Worm (Caenorhabditis elegans) whole organism, L4 larva: Measurements from ENCODE around the gene rskd-1.
A peak's percentile ranks its signal among the peaks of the same experiment; 100 is the strongest.

Experiments used
- D1046.2 ChIP-seq: fragments of 200-800 bp; sonication (Bioruptor generic); IDR thresholded peaks from 2 replicates; pipeline ENCODE4 v1.3.6; 2022; ENCODE audit warnings: missing genetic modification characterization, missing compliant biosample characterization
- F26F4.8 ChIP-seq: fragments of 200-800 bp; sonication (Bioruptor generic); conservative IDR thresholded peaks from 2 replicates; pipeline ENCODE4 v1.3.6; 2022; ENCODE audit warnings: missing genetic modification characterization, missing compliant biosample characterization
- F37D6.2 ChIP-seq: sonication (generic microtip); optimal IDR thresholded peaks from 2 replicates; lab custom pipeline; 2016; ENCODE audit warnings: mild to moderate bottlenecking, missing genetic modification characterization, missing compliant biosample characterization
- F44E2.7 ChIP-seq: fragments of 200-800 bp; sonication (Bioruptor generic); IDR thresholded peaks from 2 replicates; pipeline ENCODE4 v2.1.2; 2022; ENCODE audit warnings: missing genetic modification characterization, missing compliant biosample characterization
- Y48G9A.11 ChIP-seq: fragments of 200-800 bp; sonication (Bioruptor generic); IDR thresholded peaks from 2 replicates; pipeline ENCODE4 v1.3.6; 2022; ENCODE audit warnings: missing genetic modification reagents, missing genetic modification characterization, missing compliant biosample characterization
- Y75B8A.6 ChIP-seq: fragments of 200-800 bp; sonication (Bioruptor generic); IDR thresholded peaks from 2 replicates; pipeline ENCODE4 v1.3.6; 2022; ENCODE audit warnings: missing genetic modification reagents, missing genetic modification characterization, missing compliant biosample characterization
- aha-1 ChIP-seq: fragments of 150-350 bp; peaks from one replicate; lab custom pipeline; 2014; ENCODE audit warnings: missing biosample characterization, missing genetic modification characterization
- ama-1 ChIP-seq: fragments of 150-350 bp; optimal IDR thresholded peaks from 2 replicates; lab custom pipeline; 2014; ENCODE audit warnings: inconsistent platforms, mixed read lengths
- arid-1 ChIP-seq: fragments of 200-800 bp; sonication (Bioruptor generic); conservative IDR thresholded peaks from 2 replicates; pipeline ENCODE4 v1.3.6; 2022; ENCODE audit warnings: missing genetic modification reagents, missing genetic modification characterization, missing compliant biosample characterization
- ceh-32 ChIP-seq: sonication (generic microtip); optimal IDR thresholded peaks from 2 replicates; lab custom pipeline; 2016; ENCODE audit warnings: mild to moderate bottlenecking, missing genetic modification characterization, missing compliant biosample characterization; ENCODE audit not compliant: poor library complexity
- ces-1 ChIP-seq: fragments of 150-350 bp; sonication (generic microtip); optimal IDR thresholded peaks from 4 replicates; lab custom pipeline; 2014; ENCODE audit warnings: missing biosample characterization, missing genetic modification reagents, missing genetic modification characterization
- daf-19 ChIP-seq: fragments of 200-800 bp; sonication (Bioruptor generic); conservative IDR thresholded peaks from 2 replicates; pipeline ENCODE4 v1.3.6; 2022; ENCODE audit warnings: missing genetic modification characterization, missing compliant biosample characterization
- daf-8 ChIP-seq: fragments of 200-800 bp; sonication (Bioruptor generic); IDR thresholded peaks from 2 replicates; pipeline ENCODE4 v1.3.6; 2022; ENCODE audit warnings: missing genetic modification characterization, missing compliant biosample characterization
- dmd-6 ChIP-seq: fragments of 200-800 bp; sonication (Bioruptor generic); IDR thresholded peaks from 2 replicates; pipeline ENCODE4 v1.3.6; 2022; ENCODE audit warnings: missing genetic modification reagents, missing genetic modification characterization, missing compliant biosample characterization
- dmd-9 ChIP-seq: fragments of 200-800 bp; sonication (Bioruptor generic); IDR thresholded peaks from 2 replicates; pipeline ENCODE4 v1.3.6; 2022; ENCODE audit warnings: missing genetic modification reagents, missing genetic modification characterization, missing compliant biosample characterization
- dve-1 ChIP-seq: sonication (generic microtip); optimal IDR thresholded peaks from 2 replicates; lab custom pipeline; 2017; ENCODE audit warnings: antibody characterized with exemption, mild to moderate bottlenecking, missing genetic modification characterization, missing compliant biosample characterization; ENCODE audit not compliant: insufficient read depth
- egl-27 ChIP-seq: sonication (generic microtip); optimal IDR thresholded peaks from 3 replicates; lab custom pipeline; 2017; ENCODE audit warnings: missing biosample characterization, missing genetic modification reagents, missing genetic modification characterization
- fkh-10 ChIP-seq: fragments of 150-350 bp; optimal IDR thresholded peaks from 2 replicates; lab custom pipeline; 2014; ENCODE audit warnings: missing biosample characterization, missing genetic modification reagents, missing genetic modification characterization
- gei-8 ChIP-seq: fragments of 200-800 bp; sonication (Bioruptor generic); optimal IDR thresholded peaks from 2 replicates; lab custom pipeline; 2018; ENCODE audit warnings: mild to moderate bottlenecking, missing genetic modification characterization, missing compliant biosample characterization
- hlh-11 ChIP-seq: fragments of 200-800 bp; sonication (Bioruptor generic); optimal IDR thresholded peaks from 2 replicates; lab custom pipeline; 2018; ENCODE audit warnings: mild to moderate bottlenecking, missing genetic modification characterization, missing compliant biosample characterization
- hlh-30 ChIP-seq: sonication (generic microtip); optimal IDR thresholded peaks from 2 replicates; lab custom pipeline; 2017; ENCODE audit warnings: antibody characterized with exemption, mild to moderate bottlenecking, missing genetic modification characterization, missing compliant biosample characterization; ENCODE audit not compliant: insufficient read depth
- lim-7 ChIP-seq: fragments of 200-800 bp; sonication (Bioruptor generic); IDR thresholded peaks from 2 replicates; pipeline ENCODE4 v1.3.6; 2022; ENCODE audit warnings: missing genetic modification characterization, missing compliant biosample characterization
- lin-1 ChIP-seq: fragments of 200-800 bp; sonication (Bioruptor generic); IDR thresholded peaks from 2 replicates; pipeline ENCODE4 v1.3.6; 2022; ENCODE audit warnings: missing genetic modification reagents, missing genetic modification characterization, missing compliant biosample characterization
- lin-15B ChIP-seq: fragments of 150-350 bp; sonication (generic microtip); optimal IDR thresholded peaks from 3 replicates; lab custom pipeline; 2014; ENCODE audit warnings: missing biosample characterization, missing genetic modification characterization
- lin-39 ChIP-seq: fragments of 150-350 bp; optimal IDR thresholded peaks from 2 replicates; lab custom pipeline; 2014; ENCODE audit warnings: missing biosample characterization, missing genetic modification reagents, missing genetic modification characterization
- madf-5 ChIP-seq, 2 experiments: fragments of 200-800 bp; sonication (Bioruptor generic); IDR thresholded peaks; 2 replicates each; pipeline ENCODE4 v1.3.6; 2022; ENCODE audit warnings: missing compliant biosample characterization in 2 of 2, missing genetic modification characterization in 2 of 2
- mdl-1 ChIP-seq, 2 experiments: fragments of 150-350 bp in 1 of 2; sonication (generic microtip) in 1 of 2; optimal IDR thresholded peaks; 2 replicates each; lab custom pipeline; 2014 to 2017; ENCODE audit warnings: missing biosample characterization in 2 of 2, missing genetic modification characterization in 2 of 2
- mdt-29 ChIP-seq: fragments of 200-800 bp; sonication (Bioruptor generic); IDR thresholded peaks from 2 replicates; pipeline ENCODE4 v1.3.6; 2022; ENCODE audit warnings: missing genetic modification reagents, missing genetic modification characterization, missing compliant biosample characterization
- mep-1 ChIP-seq: fragments of 150-350 bp; sonication (generic microtip); optimal IDR thresholded peaks from 3 replicates; lab custom pipeline; 2014; ENCODE audit warnings: missing biosample characterization, missing genetic modification characterization
- mes-2 ChIP-seq: sonication (generic microtip); optimal IDR thresholded peaks from 2 replicates; lab custom pipeline; 2016; ENCODE audit warnings: missing genotype, mild to moderate bottlenecking, missing genetic modification characterization, missing compliant biosample characterization; ENCODE audit not compliant: poor library complexity, severe bottlenecking
- nhr-102 ChIP-seq: sonication (generic microtip); optimal IDR thresholded peaks from 2 replicates; lab custom pipeline; 2016; ENCODE audit warnings: mild to moderate bottlenecking, missing genetic modification characterization, moderate library complexity, missing compliant biosample characterization
- nhr-11 ChIP-seq: fragments of 150-350 bp; optimal IDR thresholded peaks from 2 replicates; lab custom pipeline; 2014; ENCODE audit warnings: missing biosample characterization, missing genetic modification characterization
- nhr-111 ChIP-seq: fragments of 200-800 bp; sonication (Bioruptor generic); optimal IDR thresholded peaks from 2 replicates; lab custom pipeline; 2018; ENCODE audit warnings: mild to moderate bottlenecking, missing genetic modification characterization, missing compliant biosample characterization
- nhr-28 ChIP-seq: fragments of 150-350 bp; optimal IDR thresholded peaks from 2 replicates; lab custom pipeline; 2014; ENCODE audit warnings: missing biosample characterization, missing genetic modification characterization
- nhr-41 ChIP-seq: fragments of 200-800 bp; sonication (Bioruptor generic); IDR thresholded peaks from 2 replicates; pipeline ENCODE4 v1.3.6; 2022; ENCODE audit warnings: missing genetic modification reagents, missing genetic modification characterization, missing compliant biosample characterization
- nhr-42 ChIP-seq: fragments of 200-800 bp; sonication (Bioruptor generic); IDR thresholded peaks from 2 replicates; pipeline ENCODE4 v1.3.6; 2022; ENCODE audit warnings: missing genetic modification characterization, missing compliant biosample characterization
- pha-4 ChIP-seq, 2 experiments: fragments of 150-350 bp in 1 of 2; fragments of 200-800 bp in 1 of 2; sonication (Bioruptor generic) in 1 of 2; IDR thresholded peaks in 1 of 2; optimal IDR thresholded peaks in 1 of 2; 2 replicates each; pipeline versions ENCODE4 v1.3.6 to Lab custom; 2014 to 2022; ENCODE audit warnings: missing genetic modification characterization in 2 of 2, missing genetic modification reagents in 2 of 2, missing biosample characterization in 1 of 2, missing compliant biosample characterization in 1 of 2
- pqm-1 ChIP-seq: sonication (generic microtip); optimal IDR thresholded peaks from 2 replicates; lab custom pipeline; 2017; ENCODE audit warnings: missing biosample characterization, missing genetic modification characterization
- saeg-2 ChIP-seq: fragments of 200-800 bp; sonication (Bioruptor generic); IDR thresholded peaks from 2 replicates; pipeline ENCODE4 v1.3.6; 2022; ENCODE audit warnings: missing genetic modification reagents, missing genetic modification characterization, missing compliant biosample characterization
- snpc-1.2 ChIP-seq: fragments of 200-800 bp; sonication (Bioruptor generic); IDR thresholded peaks from 2 replicates; pipeline ENCODE4 v1.3.6; 2022; ENCODE audit warnings: missing genetic modification reagents, missing genetic modification characterization, missing compliant biosample characterization
- spr-1 ChIP-seq: sonication (generic microtip); optimal IDR thresholded peaks from 2 replicates; lab custom pipeline; 2016; ENCODE audit warnings: mild to moderate bottlenecking, missing genetic modification characterization, missing compliant biosample characterization
- unc-130 ChIP-seq: sonication (generic microtip); optimal IDR thresholded peaks from 2 replicates; lab custom pipeline; 2016; ENCODE audit warnings: missing genetic modification reagents, missing genetic modification characterization, missing compliant biosample characterization
- unc-39 ChIP-seq: sonication (generic microtip); optimal IDR thresholded peaks from 2 replicates; lab custom pipeline; 2017; ENCODE audit warnings: missing biosample characterization, missing genetic modification characterization
- unc-62 ChIP-seq, 3 experiments: fragments of 150-350 bp in 1 of 3; sonication (generic microtip); optimal IDR thresholded peaks in 2 of 3; peaks in 1 of 3; 1 replicate in 1 of 3; 2 replicates in 2 of 3; lab custom pipeline; 2014 to 2017; ENCODE audit warnings: missing biosample characterization in 3 of 3, missing genetic modification characterization in 3 of 3, missing genetic modification reagents in 3 of 3, missing genotype in 1 of 3
- vab-7 ChIP-seq: fragments of 200-800 bp; sonication (Bioruptor generic); IDR thresholded peaks from 2 replicates; pipeline ENCODE4 v1.3.6; 2022; ENCODE audit warnings: missing genetic modification reagents, missing genetic modification characterization, missing compliant biosample characterization
- zfp-3 ChIP-seq: fragments of 200-800 bp; sonication (Bioruptor generic); conservative IDR thresholded peaks from 2 replicates; pipeline ENCODE4 v1.3.6; 2022; ENCODE audit warnings: missing genetic modification reagents, missing genetic modification characterization, missing compliant biosample characterization
- zip-11 ChIP-seq: fragments of 200-800 bp; sonication (Bioruptor generic); IDR thresholded peaks from 2 replicates; pipeline ENCODE4 v1.3.6; 2022; ENCODE audit warnings: missing genetic modification characterization, missing compliant biosample characterization
- zip-2 ChIP-seq: fragments of 150-350 bp; optimal IDR thresholded peaks from 2 replicates; lab custom pipeline; 2014; ENCODE audit warnings: missing biosample characterization, missing genetic modification characterization

The rskd-1 gene

ce11 chrV:12300166-12300565 lies 11.8 kb upstream of the rskd-1 start (continued):
- TF ChIP-seq nhr-111 (GFP tag; lab: Kevin White, UChicago) (no peak), pha-4 (GFP tag; IDR thresholded peaks at IDR 0.05; lab: Robert Waterston, UW) (no peak), pha-4 (tag; optimal IDR thresholded peaks at IDR 0.05; lab: Kevin White, UChicago) (peak; percentile 55), dmd-9 (GFP tag; lab: Robert Waterston, UW) (no peak), F26F4.8 (GFP tag; lab: Robert Waterston, UW) (no peak), mep-1 (tag; lab: Kevin White, UChicago) (peak; percentile 80), F37D6.2 (tag; lab: Kevin White, UChicago) (no peak), saeg-2 (GFP tag; lab: Robert Waterston, UW) (no peak), daf-8 (GFP tag; lab: Robert Waterston, UW) (no peak), unc-130 (GFP tag; lab: Kevin White, UChicago) (no peak), fkh-10 (no peak), mdl-1 (tag; optimal IDR thresholded peaks at IDR 0.05; lab: Kevin White, UChicago) (peak in 1 of 2 experiments; percentile 84), zfp-3 (GFP tag; lab: Robert Waterston, UW) (no peak), Y75B8A.6 (GFP tag; lab: Robert Waterston, UW) (no peak), egl-27 (tag; lab: Kevin White, UChicago) (no peak), ama-1 (lab: Kevin White, UChicago) (no peak), zip-2 (tag; lab: Kevin White, UChicago) (no peak), dve-1 (tag; lab: Kevin White, UChicago) (peak; percentile 87), zip-11 (GFP tag; lab: Robert Waterston, UW) (no peak), nhr-42 (GFP tag; lab: Robert Waterston, UW) (no peak), F44E2.7 (GFP tag; lab: Robert Waterston, UW) (no peak), hlh-30 (tag; lab: Kevin White, UChicago) (peak; percentile 94), nhr-41 (GFP tag; lab: Robert Waterston, UW) (no peak), Y48G9A.11 (GFP tag; lab: Robert Waterston, UW) (no peak), mdt-29 (no peak), ces-1 (no peak), gei-8 (GFP tag; lab: Kevin White, UChicago) (no peak), madf-5 (GFP tag; IDR thresholded peaks at IDR 0.05; lab: Robert Waterston, UW) (no peak), ceh-32 (tag; lab: Kevin White, UChicago) (no peak), snpc-1.2 (no peak), daf-19 (0 out of 2 replicates have a peak, but pooled peaks have one; percentile 10), vab-7 (GFP tag; lab: Robert Waterston, UW) (no peak), dmd-6 (GFP tag; lab: Robert Waterston, UW) (peak; percentile 68), lin-39 (no peak), nhr-11 (tag; lab: Kevin White, UChicago) (no peak), spr-1 (tag; lab: Kevin White, UChicago) (no peak)

ce11 chrV:12299244-12299766 lies 10.9 kb upstream of the rskd-1 start:
- TF ChIP-seq hlh-11 = peak; percentile 23
- TF ChIP-seq D1046.2 (GFP tag; lab: Robert Waterston, UW) = no peak

- TF ChIP-seq Y75B8A.6 (GFP tag; lab: Robert Waterston, UW) = no peak
- TF ChIP-seq dmd-6 (GFP tag; lab: Robert Waterston, UW) = peak; percentile 42; the same call in 1 of the 2 replicates
- TF ChIP-seq nhr-28 (tag; lab: Kevin White, UChicago) = peak; percentile 48
- TF ChIP-seq pqm-1 (tag; lab: Kevin White, UChicago) = peak; percentile 83
- no peak for TF ChIP-seq lin-15B (tag; lab: Kevin White, UChicago)
- TF ChIP-seq aha-1 = peak; percentile 70
- no peak for TF ChIP-seq lim-7 (GFP tag; lab: Robert Waterston, UW)
- no peak for TF ChIP-seq arid-1
- TF ChIP-seq nhr-102 (tag; lab: Kevin White, UChicago) = no peak
- no peak for TF ChIP-seq mes-2 (tag; lab: Kevin White, UChicago)
- no peak for TF ChIP-seq egl-27 (tag; lab: Kevin White, UChicago)
- TF ChIP-seq unc-62 (GFP tag; optimal IDR thresholded peaks at IDR 0.05 in 1 of 2; lab: Kevin White, UChicago) = peak in 1 of 2 experiments; percentile 83
- no peak for TF ChIP-seq unc-62 (tag; optimal IDR thresholded peaks at IDR 0.05; lab: Kevin White, UChicago)
- peak; percentile 40 for TF ChIP-seq dve-1 (tag; lab: Kevin White, UChicago)
- peak; percentile 10 for TF ChIP-seq hlh-11
- TF ChIP-seq unc-39 (tag; lab: Kevin White, UChicago) = no peak
- TF ChIP-seq lin-1 (GFP tag; lab: Robert Waterston, UW) = no peak
Observed at ce11 chrV:12298184-12298583, 9.8 kb upstream of the rskd-1 start.
